Worm (Caenorhabditis elegans): ENCODE data around the gene srh-76.

srh-76 gene

ce11 chrV:5851631-5852030, 18.0 kb downstream of the srh-76 start:
- TF ChIP-seq unc-62 (GFP tag; optimal IDR thresholded peaks at IDR 0.05): no peak

DNA sequence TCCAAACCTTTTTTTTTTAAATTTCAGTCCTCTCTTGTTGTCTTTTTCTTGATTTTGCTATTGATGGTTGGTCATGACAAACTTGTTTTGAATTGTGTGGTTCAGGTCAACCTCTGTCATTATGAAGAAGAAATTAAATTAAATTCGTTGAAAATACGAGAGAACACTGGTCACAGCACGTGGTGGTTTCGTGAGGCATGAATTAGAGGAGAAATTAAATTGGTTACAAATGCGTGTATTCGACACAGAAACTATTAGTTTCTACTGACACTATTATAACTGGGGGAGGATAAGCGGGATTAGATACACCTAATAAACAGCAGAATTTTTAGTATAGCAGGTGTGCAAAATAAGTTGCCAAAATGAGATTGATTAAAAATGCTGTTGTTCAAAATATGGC, 18.5 kb downstream of the srh-76 start:
- no peak for TF ChIP-seq unc-62 (GFP tag; optimal IDR thresholded peaks at IDR 0.05)

DNA sequence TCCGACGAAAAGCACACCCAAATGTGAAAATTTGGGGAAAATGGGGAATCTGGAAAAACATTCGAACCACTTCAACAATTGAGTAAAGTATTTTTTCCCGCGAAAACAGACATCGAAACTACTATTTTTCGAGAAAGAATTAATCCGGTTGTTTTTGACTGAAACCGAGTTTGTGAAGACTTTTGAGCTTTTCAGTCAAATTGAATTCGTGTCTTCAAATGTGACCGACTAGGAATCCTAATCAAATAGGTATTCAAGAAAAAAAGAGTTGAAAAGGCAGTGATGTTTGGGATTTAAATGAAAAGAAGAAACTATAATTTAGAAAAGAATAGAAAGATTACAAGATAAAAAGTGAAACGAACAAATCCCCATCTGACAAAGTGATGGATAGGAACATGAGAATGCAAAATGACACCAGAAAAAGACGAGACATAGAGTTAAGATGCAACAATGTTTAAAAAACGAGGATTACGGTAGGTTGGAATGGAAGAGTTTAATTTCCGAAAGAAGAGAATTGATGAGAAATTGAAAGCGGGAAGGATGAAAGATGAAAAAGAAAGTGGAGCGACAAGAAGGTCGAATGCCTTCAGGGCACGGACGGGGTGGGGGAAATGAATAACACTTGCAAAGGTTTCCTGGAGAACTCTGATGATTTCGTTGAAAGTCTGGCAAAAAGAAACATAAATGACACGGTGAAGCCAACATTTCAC, 29.0 kb downstream of the srh-76 start, which contains the start of gene F26F12.8:
TSS of gene F26F12.8 (minus strand) at position 51 of the 710 bp plus-strand sequence.
- no peak for TF ChIP-seq unc-62 (GFP tag; optimal IDR thresholded peaks at IDR 0.05)

DNA sequence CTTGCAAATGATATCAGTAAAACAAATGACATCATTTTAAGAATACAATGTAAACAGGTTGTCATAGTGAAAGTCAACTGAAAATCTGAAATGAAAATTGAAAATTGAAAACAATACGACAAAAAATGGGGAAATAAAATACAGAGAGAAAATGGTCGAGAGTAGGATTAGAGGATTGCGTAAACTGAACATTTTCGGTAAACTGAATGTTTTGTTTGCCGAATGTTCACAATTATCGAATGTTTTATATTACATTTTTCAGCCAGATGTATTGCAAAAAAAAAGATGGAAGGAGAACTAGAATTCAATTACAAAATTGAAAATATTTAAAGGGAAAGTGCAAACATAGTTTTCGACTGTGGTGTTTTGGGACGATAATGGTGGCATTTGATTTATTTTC, 31.5 kb downstream of the srh-76 start, which contains the start of gene F26F12.5:
TSS of gene F26F12.5 (minus strand) at position 101 of the 400 bp plus-strand sequence.
- no peak for TF ChIP-seq unc-62 (GFP tag; optimal IDR thresholded peaks at IDR 0.05)

DNA sequence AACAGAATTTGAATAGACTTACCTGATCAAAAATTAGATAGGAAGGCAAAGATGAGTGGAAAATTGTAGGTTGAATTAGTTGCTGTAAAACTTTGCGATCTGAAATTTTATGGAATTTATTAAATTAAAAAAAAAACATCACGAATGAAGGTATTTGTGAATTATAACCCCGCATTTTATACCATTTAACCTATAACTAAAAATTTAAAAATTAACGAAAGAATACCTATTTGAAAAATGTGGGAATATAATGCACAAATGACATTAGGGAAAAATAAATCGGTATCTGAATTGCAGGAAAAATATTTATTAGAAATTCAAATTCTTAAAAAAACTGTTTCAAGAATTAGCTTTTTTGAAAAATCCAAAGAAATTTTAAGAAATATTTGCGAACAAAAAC, 35.6 kb downstream of the srh-76 start, which contains the start of gene F26F12.4:
TSS of gene F26F12.4 (minus strand) at position 101 of the 400 bp plus-strand sequence.
- TF ChIP-seq unc-62 (GFP tag; optimal IDR thresholded peaks at IDR 0.05): no peak

- no peak for TF ChIP-seq unc-62 (GFP tag; optimal IDR thresholded peaks at IDR 0.05)
Observed at ce11 chrV:5871759-5872158, 38.1 kb downstream of the srh-76 start, which contains the start of gene C02G6.2. C02G6.2 (plus strand) TSS chrV:5872059.

- no peak for TF ChIP-seq unc-62 (GFP tag; optimal IDR thresholded peaks at IDR 0.05)
Observed at ce11 chrV:5876966-5877365, 43.3 kb downstream of the srh-76 start.

ce11 chrV:5880064-5880463, 46.4 kb downstream of the srh-76 start, which contains the start of gene C02G6.3:
C02G6.3 (plus strand) TSS chrV:5880364.
- TF ChIP-seq unc-62 (GFP tag; optimal IDR thresholded peaks at IDR 0.05): no peak

DNA sequence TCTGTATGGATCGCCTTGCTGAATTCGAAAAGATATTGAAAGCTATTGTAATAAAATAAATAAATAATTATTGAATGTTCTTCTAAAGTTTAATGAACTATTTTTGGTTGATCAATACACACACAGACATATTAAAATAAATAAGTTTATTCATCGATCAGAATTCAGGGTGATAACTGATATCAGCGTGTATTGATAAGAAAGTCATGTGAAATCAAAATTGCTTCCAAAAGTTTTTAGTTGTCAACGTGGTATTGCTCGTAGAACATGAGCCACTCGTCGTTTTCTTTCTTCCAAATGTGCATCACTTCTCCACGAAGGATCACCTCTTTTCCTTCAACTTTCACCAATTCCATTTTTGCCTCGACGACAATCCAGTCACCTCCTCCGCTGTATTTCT, 48.8 kb downstream of the srh-76 start:
- TF ChIP-seq unc-62 (GFP tag; optimal IDR thresholded peaks at IDR 0.05): no peak

DNA sequence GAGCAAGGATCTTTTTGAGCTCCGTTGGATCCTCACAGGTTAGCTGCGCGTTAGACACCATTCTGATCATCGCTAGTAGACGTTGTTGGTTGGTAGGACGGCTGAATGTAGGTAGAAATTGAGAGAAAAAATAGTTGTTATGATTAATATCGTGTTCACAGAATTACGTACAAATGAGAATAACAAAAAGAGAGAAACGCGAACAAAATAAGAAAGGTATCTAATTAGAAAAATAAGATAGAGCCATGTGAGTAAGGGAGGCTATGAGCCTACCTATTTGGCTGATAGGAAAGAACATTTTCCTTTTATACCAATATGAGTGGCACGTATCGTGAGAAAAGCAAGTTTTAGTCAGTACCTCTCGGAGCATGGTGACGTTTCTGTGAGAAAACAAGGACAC, 50.1 kb downstream of the srh-76 start, which contains the start of gene C04E6.8:
TSS of gene C04E6.8 (minus strand) at position 101 of the 400 bp plus-strand sequence.
- TF ChIP-seq unc-62 (GFP tag; optimal IDR thresholded peaks at IDR 0.05): no peak

Data from whole organism, dauer.